Worm (Caenorhabditis elegans): ENCODE data around the gene F33H12.1.
"Not testable (repeated sequence)": the region's sequence is repeated elsewhere in the genome, so short reads cannot be mapped to it uniquely, and the experiment has no call there.

Gene F33H12.1

DNA sequence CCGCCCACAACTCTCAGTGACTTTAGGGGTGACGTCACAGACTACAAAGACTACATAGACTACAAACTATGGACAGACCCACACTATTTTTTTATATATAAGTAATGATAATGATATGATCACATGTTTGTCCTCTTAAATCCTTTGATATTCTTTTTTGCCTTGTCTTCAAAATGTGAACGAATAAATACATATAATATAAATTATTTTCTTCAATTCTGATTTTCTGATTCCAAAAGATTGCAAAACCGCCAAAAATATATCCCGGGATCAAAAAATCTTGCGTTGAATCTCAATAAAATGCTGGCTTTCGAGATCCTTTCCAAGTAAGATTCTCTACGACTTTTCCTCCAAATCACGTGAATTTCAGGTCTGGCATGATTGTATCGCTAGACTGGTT lies at the start of gene F33H12.1:
Gene F33H12.1, plus strand, starts transcription at position 301 of the 400 bp plus-strand sequence.
- not testable (repeated sequence) for TF ChIP-seq W03F9.2, dao-5, him-1 (tag; optimal IDR thresholded peaks at IDR 0.05)

DNA sequence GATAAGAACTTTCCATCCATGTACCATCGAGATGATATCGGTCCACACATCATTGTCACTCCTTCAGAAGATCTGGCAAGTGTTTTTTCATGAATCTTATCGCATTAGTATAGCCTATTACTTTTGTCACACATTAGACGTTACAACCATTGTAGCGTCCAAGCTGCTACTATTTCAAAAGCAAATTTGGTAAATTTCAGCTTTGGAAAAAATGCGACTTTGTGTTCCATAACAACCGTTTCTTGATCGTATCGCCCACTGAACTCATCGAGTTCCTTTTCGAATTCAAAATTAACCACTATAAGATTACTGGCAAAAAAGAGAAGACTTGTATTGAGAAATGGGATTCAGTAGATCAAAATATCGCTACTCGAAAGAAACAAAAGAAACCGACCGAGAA lies 47.2 kb upstream of the F33H12.1 start:
- TF ChIP-seq him-1 (tag; optimal IDR thresholded peaks at IDR 0.05) (no peak), dao-5 (tag; optimal IDR thresholded peaks at IDR 0.05) (no peak), W03F9.2 (tag; optimal IDR thresholded peaks at IDR 0.05) (no peak)

DNA sequence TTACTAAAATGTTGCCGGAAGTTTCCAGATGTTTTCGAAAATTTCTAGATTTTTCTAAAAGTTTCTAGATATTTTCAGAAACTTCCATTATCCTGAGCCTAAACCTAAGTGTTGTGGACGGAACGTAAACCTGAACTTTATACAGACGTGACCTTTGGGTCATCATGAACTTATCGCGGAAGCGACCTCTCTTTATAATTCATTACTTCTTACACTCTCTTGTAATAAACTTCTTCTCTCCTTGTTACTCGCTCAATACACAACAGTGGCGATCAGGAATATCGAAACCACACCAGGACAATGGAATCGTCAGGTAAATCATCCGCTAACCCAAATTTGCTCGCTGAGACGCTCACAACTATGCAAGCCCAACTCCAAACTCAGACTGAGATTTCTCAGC lies 46.6 kb upstream of the F33H12.1 start, which contains the start of gene K02F6.1:
Gene K02F6.1, plus strand, starts transcription at position 301 of the 400 bp plus-strand sequence.
- not testable (repeated sequence) for TF ChIP-seq W03F9.2, dao-5, him-1 (tag; optimal IDR thresholded peaks at IDR 0.05)

DNA sequence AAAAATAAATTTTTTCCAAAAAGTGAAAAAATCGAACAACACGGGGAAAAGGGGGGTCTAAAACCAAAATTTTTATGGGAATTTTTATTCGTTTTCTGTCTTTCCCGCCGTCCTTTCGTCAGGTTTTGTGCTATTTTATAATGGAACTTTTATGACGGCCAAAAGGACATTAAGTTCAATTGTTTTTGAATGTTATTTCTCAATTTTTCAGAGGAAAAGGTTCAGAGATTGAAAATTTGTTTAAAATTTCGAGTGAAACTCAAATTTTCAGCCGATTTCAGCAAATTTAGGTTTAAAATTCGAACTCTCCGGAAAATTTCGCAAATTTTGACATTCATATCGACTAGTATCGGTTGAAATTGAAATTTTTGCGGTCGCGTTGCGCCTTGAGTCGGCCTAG lies 36.3 kb upstream of the F33H12.1 start, which contains the start of gene nep-18:
Gene nep-18, minus strand, starts transcription at position 101 of the 400 bp plus-strand sequence.
- no peak for TF ChIP-seq W03F9.2 (tag; optimal IDR thresholded peaks at IDR 0.05)
- no peak for TF ChIP-seq him-1 (tag; optimal IDR thresholded peaks at IDR 0.05)
- no peak for TF ChIP-seq dao-5 (tag; optimal IDR thresholded peaks at IDR 0.05)

DNA sequence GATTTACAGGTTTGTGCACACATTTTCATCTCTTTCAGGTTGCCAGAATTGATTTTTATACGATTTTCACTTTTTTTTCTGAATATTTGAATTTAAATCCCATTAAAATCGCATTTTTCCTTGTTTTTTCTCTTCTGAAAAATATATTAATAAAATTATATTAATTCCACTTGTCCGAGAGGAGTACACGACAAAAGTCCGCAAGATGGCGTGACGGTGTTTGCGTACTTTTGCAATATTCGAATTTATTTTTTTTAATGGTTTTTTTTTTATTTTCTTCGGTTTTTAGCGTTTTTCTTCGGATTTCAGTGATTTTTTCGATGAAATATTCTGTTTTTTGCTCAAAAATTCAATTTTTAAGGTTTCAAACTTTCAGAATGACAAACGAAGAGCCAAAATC lies 35.4 kb upstream of the F33H12.1 start, which contains the start of gene usp-39:
Gene usp-39, plus strand, starts transcription at position 377 of the 400 bp plus-strand sequence.
- TF ChIP-seq him-1 (tag; optimal IDR thresholded peaks at IDR 0.05) (peak; percentile 52), dao-5 (tag; optimal IDR thresholded peaks at IDR 0.05) (no peak), W03F9.2 (tag; optimal IDR thresholded peaks at IDR 0.05) (peak; percentile 86)

DNA sequence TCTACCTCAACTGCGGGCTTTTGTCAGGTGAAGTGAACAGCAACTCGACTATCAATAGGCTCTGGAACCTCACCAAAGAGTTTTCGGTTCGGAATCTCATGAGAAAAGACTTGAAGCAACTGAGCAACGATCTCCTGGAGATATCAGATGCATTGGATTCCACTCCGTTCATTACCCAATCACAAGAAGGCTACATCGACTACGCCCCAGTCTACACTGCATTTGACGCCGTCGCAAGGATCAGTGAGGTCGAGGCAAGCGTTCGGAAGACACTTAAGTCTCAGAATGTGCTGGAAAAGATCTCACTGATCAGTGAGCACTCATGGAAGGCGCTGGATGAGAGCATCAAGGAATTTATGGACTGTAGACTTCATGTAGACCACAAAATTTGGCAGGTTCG lies 22.1 kb upstream of the F33H12.1 start:
- no peak for TF ChIP-seq him-1 (tag; optimal IDR thresholded peaks at IDR 0.05)
- no peak for TF ChIP-seq dao-5 (tag; optimal IDR thresholded peaks at IDR 0.05)
- TF ChIP-seq W03F9.2 (tag; optimal IDR thresholded peaks at IDR 0.05), result no peak

DNA sequence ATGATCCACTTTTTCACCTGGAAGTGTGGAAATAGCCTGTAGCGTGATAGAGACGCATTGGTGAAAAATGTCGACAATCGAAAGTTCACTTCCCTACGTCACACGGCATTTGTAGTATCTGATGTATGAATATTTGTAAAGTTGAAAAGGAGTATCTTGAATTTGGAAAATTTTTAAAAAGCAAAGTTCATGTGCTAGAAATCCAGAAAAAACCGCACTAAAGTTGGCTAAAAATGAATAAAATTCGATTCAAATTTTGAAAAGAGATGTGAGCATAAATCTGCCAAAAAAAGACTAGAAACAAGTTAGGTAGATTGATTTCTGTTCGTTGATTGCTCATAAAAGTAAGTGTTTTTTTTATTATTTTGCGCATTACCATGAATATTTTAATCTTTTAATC lies 17.2 kb upstream of the F33H12.1 start, which contains the start of gene sri-74:
Gene sri-74, minus strand, starts transcription at position 101 of the 400 bp plus-strand sequence.
- TF ChIP-seq W03F9.2 (tag; optimal IDR thresholded peaks at IDR 0.05), result no peak
- no peak for TF ChIP-seq him-1 (tag; optimal IDR thresholded peaks at IDR 0.05)
- TF ChIP-seq dao-5 (tag; optimal IDR thresholded peaks at IDR 0.05), result no peak

DNA sequence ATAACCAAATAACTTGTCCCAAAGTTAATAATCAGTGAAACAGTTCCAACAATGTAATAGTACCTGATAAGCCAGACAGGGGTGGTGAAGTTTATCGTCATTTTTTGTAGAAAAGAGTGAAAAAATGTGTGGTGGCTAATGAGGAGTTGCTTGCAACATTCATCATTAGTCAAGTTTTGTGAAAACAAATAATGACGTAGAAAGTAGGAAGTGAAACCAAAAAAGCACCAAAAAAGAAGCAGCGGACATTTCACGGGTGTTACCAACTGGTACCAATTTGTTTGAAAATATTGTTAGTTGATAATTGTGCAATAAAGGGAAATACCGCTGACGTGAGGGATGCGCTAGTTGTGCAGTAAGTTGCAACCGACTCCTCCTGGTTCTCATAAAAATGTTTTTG lies 14.8 kb upstream of the F33H12.1 start, which contains the start of gene sri-36:
Gene sri-36, minus strand, starts transcription at position 101 of the 400 bp plus-strand sequence.
- TF ChIP-seq W03F9.2 (tag; optimal IDR thresholded peaks at IDR 0.05) (no peak), him-1 (tag; optimal IDR thresholded peaks at IDR 0.05) (no peak), dao-5 (tag; optimal IDR thresholded peaks at IDR 0.05) (no peak)

DNA sequence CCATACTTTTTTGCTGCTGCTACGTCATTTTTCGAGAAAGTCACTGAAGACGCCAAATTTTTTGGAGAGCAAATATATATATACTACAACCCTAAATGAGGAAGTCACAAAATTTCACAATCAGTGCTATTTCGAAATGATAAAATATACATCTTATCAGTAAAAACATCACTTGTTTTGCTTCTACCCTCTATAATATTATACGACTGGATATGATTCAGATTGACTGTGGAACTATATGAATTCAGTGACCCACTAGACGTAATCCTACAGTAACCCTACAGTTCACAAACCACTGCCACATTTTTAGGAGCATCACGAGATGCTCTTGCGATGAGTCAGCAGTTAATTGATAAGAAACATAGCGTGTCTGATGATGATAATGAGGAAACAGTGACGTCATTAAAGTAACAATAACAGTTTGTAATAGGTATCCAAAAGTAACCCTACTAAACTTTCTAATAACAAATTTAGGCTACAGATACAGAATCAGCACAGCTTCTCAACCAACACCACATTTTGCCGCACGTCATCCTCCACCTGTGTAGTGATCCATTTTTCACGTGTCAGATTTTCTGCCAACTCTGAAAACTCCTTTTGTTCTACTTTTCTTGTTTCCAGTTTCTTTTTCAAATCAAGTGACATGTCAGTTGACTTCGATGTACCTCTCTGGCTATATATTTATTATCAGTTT lies 13.3 kb upstream of the F33H12.1 start, which contains the start of the genes F33H12.7 and sri-39:
Gene F33H12.7, minus strand, starts transcription at position 51 of the 694 bp plus-strand sequence.
Gene sri-39, plus strand, starts transcription at position 644 of the 694 bp plus-strand sequence.
- no peak for TF ChIP-seq dao-5 (tag; optimal IDR thresholded peaks at IDR 0.05)
- TF ChIP-seq him-1 (tag; optimal IDR thresholded peaks at IDR 0.05), result no peak
- TF ChIP-seq W03F9.2 (tag; optimal IDR thresholded peaks at IDR 0.05), result no peak

DNA sequence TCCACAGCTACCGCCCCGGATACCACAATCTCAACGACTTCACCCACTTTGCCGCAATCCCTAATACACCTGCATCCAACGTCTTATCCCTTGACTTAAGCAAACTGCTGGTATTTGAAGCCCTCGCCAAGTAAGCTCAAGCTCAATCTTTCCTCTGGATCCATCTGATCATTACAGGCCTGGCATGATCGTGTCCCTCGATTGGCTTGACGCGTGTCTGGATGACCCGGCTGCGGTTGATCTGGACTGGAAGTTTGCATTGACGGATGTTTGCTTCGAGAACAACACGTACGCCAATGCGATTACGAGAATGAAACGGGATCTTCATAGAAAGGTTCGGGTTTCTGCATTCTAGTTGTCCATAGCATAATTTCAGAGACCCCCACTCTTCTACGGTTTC lies 655 bp downstream of the F33H12.1 start:
- TF ChIP-seq W03F9.2 (tag; optimal IDR thresholded peaks at IDR 0.05), result no peak
- no peak for TF ChIP-seq dao-5 (tag; optimal IDR thresholded peaks at IDR 0.05)
- TF ChIP-seq him-1 (tag; optimal IDR thresholded peaks at IDR 0.05), result no peak

DNA sequence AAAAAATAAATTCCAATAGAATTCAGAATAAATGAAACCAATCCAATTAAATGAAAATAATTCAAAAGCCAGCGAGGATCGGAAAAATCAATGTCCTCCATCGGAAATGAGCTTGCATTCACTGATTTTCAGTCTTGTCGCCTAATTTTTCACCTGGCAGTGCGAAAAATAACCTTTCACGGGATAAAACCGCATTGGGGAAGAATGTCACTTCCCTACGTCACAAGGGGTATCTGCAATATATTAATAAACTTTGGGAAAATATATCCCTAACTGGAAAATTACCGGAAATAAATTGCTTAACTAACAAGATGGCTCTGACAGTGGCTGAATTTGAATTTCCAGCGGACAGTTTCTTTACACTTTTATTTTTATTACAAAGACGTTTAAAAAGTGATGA lies 5.0 kb downstream of the F33H12.1 start, which contains the start of gene sri-77:
Gene sri-77, minus strand, starts transcription at position 101 of the 400 bp plus-strand sequence.
- TF ChIP-seq dao-5 (tag; optimal IDR thresholded peaks at IDR 0.05) (no peak), him-1 (tag; optimal IDR thresholded peaks at IDR 0.05) (no peak), W03F9.2 (tag; optimal IDR thresholded peaks at IDR 0.05) (no peak)

DNA sequence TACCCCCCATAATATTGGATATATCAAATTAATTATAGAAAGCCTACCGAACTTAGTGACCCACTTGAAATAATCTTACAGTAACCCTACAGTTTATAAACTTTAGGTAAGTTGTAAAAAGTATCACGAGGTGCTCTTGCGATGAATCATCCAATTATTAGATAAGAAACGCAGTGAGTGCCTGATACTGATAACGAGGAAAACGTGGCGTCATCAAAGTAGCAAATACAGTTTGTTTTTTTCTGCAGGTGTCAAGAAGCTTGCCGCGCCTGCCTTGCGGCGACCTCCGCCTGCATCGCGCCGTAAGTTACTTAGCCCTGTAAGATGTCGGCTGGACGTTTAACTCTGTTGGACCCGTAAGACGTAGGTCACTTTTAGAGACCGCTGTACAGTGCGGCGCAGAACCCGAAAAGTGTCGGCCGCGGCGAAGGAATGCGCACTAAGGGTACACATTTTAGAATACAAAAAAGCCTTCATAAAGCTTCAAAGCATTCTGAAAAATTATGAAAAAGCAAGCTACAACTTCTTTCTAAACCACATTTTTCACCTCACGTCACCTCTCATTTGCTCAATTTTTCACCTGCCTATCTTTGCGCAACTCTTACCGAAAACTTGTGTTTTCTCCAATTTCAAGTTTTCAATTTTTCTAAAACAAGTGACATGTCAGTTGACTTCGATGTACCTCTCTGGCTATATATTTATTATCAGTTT lies 10.1 kb downstream of the F33H12.1 start, which contains the start of gene sri-38:
Gene sri-38, plus strand, starts transcription at position 661 of the 711 bp plus-strand sequence.
- TF ChIP-seq him-1 (tag; optimal IDR thresholded peaks at IDR 0.05) (no peak), dao-5 (tag; optimal IDR thresholded peaks at IDR 0.05) (no peak), W03F9.2 (tag; optimal IDR thresholded peaks at IDR 0.05) (no peak)

DNA sequence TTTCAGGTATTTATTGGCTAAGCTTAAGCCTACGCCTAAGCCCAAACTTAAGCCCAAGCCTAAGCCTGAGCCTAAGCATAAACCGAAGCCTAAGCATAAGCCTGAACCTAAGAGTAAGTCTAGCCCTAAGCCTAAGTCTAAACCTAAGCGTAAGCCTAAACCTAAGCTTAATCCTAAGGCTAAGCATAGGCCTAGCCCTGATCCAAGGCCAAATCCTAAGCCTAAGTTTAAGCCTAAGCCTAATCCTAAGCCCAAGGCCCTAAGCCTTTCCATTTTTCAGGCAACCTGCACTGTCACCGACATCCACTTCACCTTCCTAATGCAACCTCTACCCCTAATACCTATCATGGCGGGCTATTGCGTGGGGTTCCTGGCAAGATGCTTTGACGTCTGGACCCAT lies 10.7 kb downstream of the F33H12.1 start:
- TF ChIP-seq dao-5 (tag; optimal IDR thresholded peaks at IDR 0.05), result no peak
- TF ChIP-seq him-1 (tag; optimal IDR thresholded peaks at IDR 0.05), result no peak
- TF ChIP-seq W03F9.2 (tag; optimal IDR thresholded peaks at IDR 0.05), result no peak
